Fruit fly (Drosophila melanogaster): Measurements from ENCODE around the gene Fhos.
A peak's percentile ranks its signal among the peaks of the same experiment; 100 is the strongest.

Gene Fhos

dm6 chr3L:8755689-8756088 lies 2.3 kb downstream of the Fhos start, which contains the start of gene CG6576:
TSS of gene CG6576 (plus strand) at chr3L:8755989.
- peak; percentile 35 for TF ChIP-seq svp (GFP tag)
- no peak for TF ChIP-seq vri (GFP tag; optimal IDR thresholded peaks at IDR 0.05)

DNA sequence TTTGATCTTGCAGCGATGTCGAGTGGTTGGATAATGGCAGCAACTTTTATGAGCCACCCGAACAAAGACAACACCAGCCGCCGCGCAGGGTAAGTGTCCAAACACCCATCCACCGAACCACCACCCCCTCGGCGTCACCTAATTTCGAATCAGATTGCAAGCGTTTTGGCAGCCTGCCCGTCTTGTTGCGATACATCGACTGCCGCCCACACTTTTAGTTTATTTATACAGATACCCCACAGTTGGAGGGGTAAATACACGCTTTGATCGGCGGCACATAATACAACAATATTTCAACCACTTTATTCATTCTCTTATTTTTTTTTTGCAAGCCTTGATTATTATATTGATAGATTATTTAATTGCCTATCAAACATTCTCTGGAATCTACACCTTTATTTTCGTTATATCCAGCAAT lies 9.6 kb downstream of the Fhos start:
- TF ChIP-seq Lpt (GFP tag; optimal IDR thresholded peaks at IDR 0.05) (no peak), CG34406 (GFP tag; optimal IDR thresholded peaks at IDR 0.05) (peak; percentile 59), Sox15 (GFP tag; optimal IDR thresholded peaks at IDR 0.05) (peak; percentile 17), CG16779 (tag; optimal IDR thresholded peaks at IDR 0.05) (no peak), CG11902 (GFP tag; optimal IDR thresholded peaks at IDR 0.05) (peak; percentile 37), topi (GFP tag; optimal IDR thresholded peaks at IDR 0.05) (no peak), CG6276 (GFP tag; optimal IDR thresholded peaks at IDR 0.05) (peak; percentile 20), CG32006 (GFP tag; optimal IDR thresholded peaks at IDR 0.05) (peak; percentile 48), CG8119 (GFP tag; IDR thresholded peaks at IDR 0.05) (peak; percentile 47; the same call in 1 of the 3 replicates), acj6 (GFP tag; optimal IDR thresholded peaks at IDR 0.05) (peak; percentile 35), Smox (GFP tag; optimal IDR thresholded peaks at IDR 0.05) (peak; percentile 61), CG6808 (GFP tag; optimal IDR thresholded peaks at IDR 0.05) (no peak), Hr39 (GFP tag; optimal IDR thresholded peaks at IDR 0.05) (peak; percentile 62), Eip78C (GFP tag) (no peak), CG8632 (GFP tag; optimal IDR thresholded peaks at IDR 0.05) (peak; percentile 34), cyc (GFP tag; optimal IDR thresholded peaks at IDR 0.05) (peak; percentile 27), dac (GFP tag; optimal IDR thresholded peaks at IDR 0.05) (no peak), lz (GFP tag; optimal IDR thresholded peaks at IDR 0.05) (peak; percentile 42), Met (GFP tag; optimal IDR thresholded peaks at IDR 0.05) (peak; percentile 67), Hr4 (GFP tag; optimal IDR thresholded peaks at IDR 0.05) (peak; percentile 40), CG8319 (GFP tag; optimal IDR thresholded peaks at IDR 0.05) (no peak), OdsH (GFP tag; optimal IDR thresholded peaks at IDR 0.05) (peak; percentile 48), Ets96B (tag; optimal IDR thresholded peaks at IDR 0.05) (no peak), Sox14 (GFP tag; optimal IDR thresholded peaks at IDR 0.05) (peak; percentile 70), CG6792 (GFP tag; optimal IDR thresholded peaks at IDR 0.05) (peak; percentile 26), CG31627 (GFP tag; optimal IDR thresholded peaks at IDR 0.05) (peak; percentile 62), esn (GFP tag; optimal IDR thresholded peaks at IDR 0.05) (no peak), vri (GFP tag; optimal IDR thresholded peaks at IDR 0.05) (peak; percentile 67), achi (GFP tag; optimal IDR thresholded peaks at IDR 0.05) (peak; percentile 58), Sox102F (GFP tag; optimal IDR thresholded peaks at IDR 0.05) (peak; percentile 48), net (GFP tag; optimal IDR thresholded peaks at IDR 0.05) (peak; percentile 28), CG15336 (GFP tag; IDR thresholded peaks at IDR 0.05) (peak; percentile 20; the same call in 1 of the 2 replicates), pdm3 (GFP tag; optimal IDR thresholded peaks at IDR 0.05) (peak; percentile 44), eg (GFP tag; IDR thresholded peaks at IDR 0.05) (peak; percentile 53; the same call in 2 of the 3 replicates)

dm6 chr3L:8763794-8764193 lies 10.4 kb downstream of the Fhos start:
- TF ChIP-seq CG11902 (GFP tag; optimal IDR thresholded peaks at IDR 0.05) = peak; percentile 34
- no peak for TF ChIP-seq Gug (GFP tag; IDR thresholded peaks at IDR 0.05)
- TF ChIP-seq CG34406 (GFP tag; optimal IDR thresholded peaks at IDR 0.05) = peak; percentile 48
- peak; percentile 91 for TF ChIP-seq svp (GFP tag)
- TF ChIP-seq CG15336 (GFP tag; IDR thresholded peaks at IDR 0.05) = no peak
- peak; percentile 77 for TF ChIP-seq Met (GFP tag; optimal IDR thresholded peaks at IDR 0.05)
- peak; percentile 32 for TF ChIP-seq acj6 (GFP tag; optimal IDR thresholded peaks at IDR 0.05)
- TF ChIP-seq achi (GFP tag; optimal IDR thresholded peaks at IDR 0.05) = no peak
- no peak for TF ChIP-seq CG6808 (GFP tag; optimal IDR thresholded peaks at IDR 0.05)
- peak; percentile 81 for TF ChIP-seq topi (GFP tag; optimal IDR thresholded peaks at IDR 0.05)
- peak; percentile 32 for TF ChIP-seq pdm3 (GFP tag; optimal IDR thresholded peaks at IDR 0.05)
- no peak for TF ChIP-seq eg (GFP tag; IDR thresholded peaks at IDR 0.05)
- TF ChIP-seq CG32006 (GFP tag; optimal IDR thresholded peaks at IDR 0.05) = no peak
- TF ChIP-seq CG9139 (GFP tag; optimal IDR thresholded peaks at IDR 0.05) = no peak
- TF ChIP-seq lz (GFP tag; optimal IDR thresholded peaks at IDR 0.05) = peak; percentile 39
- TF ChIP-seq CG6854 (GFP tag; optimal IDR thresholded peaks at IDR 0.05) = no peak
- TF ChIP-seq dac (GFP tag; optimal IDR thresholded peaks at IDR 0.05) = no peak
- TF ChIP-seq CG4318 (GFP tag; optimal IDR thresholded peaks at IDR 0.05) = no peak
- TF ChIP-seq cyc (GFP tag; optimal IDR thresholded peaks at IDR 0.05) = peak; percentile 69
- peak; percentile 27 for TF ChIP-seq Sox14 (GFP tag; optimal IDR thresholded peaks at IDR 0.05)
- TF ChIP-seq Ets21C (GFP tag; optimal IDR thresholded peaks at IDR 0.05) = peak; percentile 50
- peak; percentile 62 for TF ChIP-seq esn (GFP tag; optimal IDR thresholded peaks at IDR 0.05)
- TF ChIP-seq Hr39 (GFP tag; optimal IDR thresholded peaks at IDR 0.05) = peak; percentile 73
- peak; percentile 69 for TF ChIP-seq Smox (GFP tag; optimal IDR thresholded peaks at IDR 0.05)
- peak; percentile 71 for TF ChIP-seq Sox102F (GFP tag; optimal IDR thresholded peaks at IDR 0.05)
- TF ChIP-seq CG7368 (GFP tag; optimal IDR thresholded peaks at IDR 0.05) = no peak
- TF ChIP-seq CG1621 (tag; optimal IDR thresholded peaks at IDR 0.05) = no peak
- TF ChIP-seq Sox15 (GFP tag; optimal IDR thresholded peaks at IDR 0.05) = peak; percentile 29
- no peak for TF ChIP-seq Eip93F (GFP tag; optimal IDR thresholded peaks at IDR 0.05)
- peak; percentile 69 for TF ChIP-seq Eip78C (GFP tag)
- TF ChIP-seq ss (GFP tag; optimal IDR thresholded peaks at IDR 0.05) = no peak
- no peak for TF ChIP-seq Hr38 (GFP tag; optimal IDR thresholded peaks at IDR 0.05)
- peak; percentile 5 for TF ChIP-seq CG3919 (GFP tag; optimal IDR thresholded peaks at IDR 0.05)
